Worm (Caenorhabditis elegans) whole organism, young adult: ENCODE results near the gene Y32B12C.1.
A peak's percentile ranks its signal among the peaks of the same experiment; 100 is the strongest.

Source experiments
- B0261.1 ChIP-seq: sonication (generic microtip); optimal IDR thresholded peaks from 2 replicates; lab custom pipeline; 2016; ENCODE audit warnings: mild to moderate bottlenecking, missing genetic modification characterization, moderate library complexity, missing compliant biosample characterization
- C17E4.6 ChIP-seq: fragments of 200-800 bp; sonication (Bioruptor generic); IDR thresholded peaks from 2 replicates; pipeline ENCODE4 v1.3.6; 2022; ENCODE audit warnings: missing genetic modification reagents, missing genetic modification characterization, missing compliant biosample characterization
- F33H1.4 ChIP-seq: fragments of 200-800 bp; sonication (Bioruptor generic); IDR thresholded peaks from 2 replicates; pipeline ENCODE4 v1.3.6; 2022; ENCODE audit warnings: missing genetic modification reagents, missing genetic modification characterization, missing compliant biosample characterization
- F49E8.2 ChIP-seq: sonication (generic microtip); optimal IDR thresholded peaks from 3 replicates; lab custom pipeline; 2017; ENCODE audit warnings: missing genetic modification characterization, mild to moderate bottlenecking, missing compliant biosample characterization, antibody characterized with exemption, moderate library complexity; ENCODE audit not compliant: insufficient read depth
- F55B11.4 ChIP-seq: sonication (generic microtip); optimal IDR thresholded peaks from 2 replicates; lab custom pipeline; 2016; ENCODE audit warnings: missing compliant biosample characterization, missing genetic modification characterization, borderline replicate concordance; ENCODE audit not compliant: insufficient read depth
- Y53G8AR.9 ChIP-seq: fragments of 200-800 bp; sonication (Bioruptor generic); conservative IDR thresholded peaks from 2 replicates; pipeline ENCODE4 v1.3.6; 2022; ENCODE audit warnings: missing genetic modification reagents, missing genetic modification characterization, missing compliant biosample characterization
- Y56A3A.18 ChIP-seq: fragments of 200-800 bp; sonication (Bioruptor generic); IDR thresholded peaks from 2 replicates; pipeline ENCODE4 v1.3.6; 2022; ENCODE audit warnings: missing genetic modification reagents, missing genetic modification characterization, missing compliant biosample characterization
- Y95B8A.8 ChIP-seq: fragments of 200-800 bp; sonication (Bioruptor generic); IDR thresholded peaks from 2 replicates; pipeline ENCODE4 v1.3.6; 2022; ENCODE audit warnings: missing genetic modification reagents, missing genetic modification characterization, missing compliant biosample characterization
- attf-3 ChIP-seq: fragments of 200-800 bp; sonication (Bioruptor generic); conservative IDR thresholded peaks from 2 replicates; pipeline ENCODE4 v1.3.6; 2022; ENCODE audit warnings: missing genetic modification reagents, missing genetic modification characterization, missing compliant biosample characterization
- attf-5 ChIP-seq: fragments of 200-800 bp; sonication (Bioruptor generic); optimal IDR thresholded peaks from 2 replicates; lab custom pipeline; 2018; ENCODE audit warnings: mild to moderate bottlenecking, missing genetic modification characterization, missing compliant biosample characterization
- attf-6 ChIP-seq: fragments of 200-800 bp; sonication (Bioruptor generic); IDR thresholded peaks from 2 replicates; pipeline ENCODE4 v1.3.6; 2022; ENCODE audit warnings: missing genetic modification reagents, missing genetic modification characterization, missing compliant biosample characterization
- cebp-2 ChIP-seq: fragments of 200-800 bp; sonication (Bioruptor generic); IDR thresholded peaks from 2 replicates; pipeline ENCODE4 v1.3.6; 2022; ENCODE audit warnings: missing genetic modification characterization, missing compliant biosample characterization
- ceh-91 ChIP-seq: fragments of 200-800 bp; sonication (Bioruptor generic); IDR thresholded peaks from 2 replicates; pipeline ENCODE4 v1.3.6; 2022; ENCODE audit warnings: missing genetic modification reagents, missing genetic modification characterization, missing compliant biosample characterization
- die-1 ChIP-seq: sonication (generic microtip); optimal IDR thresholded peaks from 2 replicates; lab custom pipeline; 2016; ENCODE audit warnings: missing genotype, mild to moderate bottlenecking, missing genetic modification characterization, missing compliant biosample characterization
- egl-18 ChIP-seq: fragments of 200-800 bp; sonication (Bioruptor generic); IDR thresholded peaks from 2 replicates; pipeline ENCODE4 v1.3.6; 2022; ENCODE audit warnings: missing genetic modification reagents, missing genetic modification characterization, missing compliant biosample characterization
- egrh-3 ChIP-seq: fragments of 200-800 bp; sonication (Bioruptor generic); IDR thresholded peaks from 2 replicates; pipeline ENCODE4 v1.3.6; 2022; ENCODE audit warnings: missing genetic modification reagents, missing genetic modification characterization, missing compliant biosample characterization
- him-1 ChIP-seq: sonication (generic microtip); optimal IDR thresholded peaks from 2 replicates; lab custom pipeline; 2016; ENCODE audit warnings: missing genotype, missing genetic modification reagents, missing genetic modification characterization, missing compliant biosample characterization
- hsf-1 ChIP-seq: fragments of 200-800 bp; sonication (Bioruptor generic); IDR thresholded peaks from 2 replicates; pipeline ENCODE4 v1.3.6; 2022; ENCODE audit warnings: missing genetic modification reagents, missing genetic modification characterization, missing compliant biosample characterization
- lag-1 ChIP-seq: fragments of 200-800 bp; sonication (Bioruptor generic); IDR thresholded peaks from 2 replicates; pipeline ENCODE4 v1.3.6; 2022; ENCODE audit warnings: missing genetic modification reagents, missing genetic modification characterization, missing compliant biosample characterization
- lin-26 ChIP-seq: fragments of 200-800 bp; sonication (Bioruptor generic); IDR thresholded peaks from 2 replicates; pipeline ENCODE4 v1.3.6; 2022; ENCODE audit warnings: missing genetic modification reagents, missing genetic modification characterization, missing compliant biosample characterization
- lin-40 ChIP-seq: sonication (generic microtip); optimal IDR thresholded peaks from 2 replicates; lab custom pipeline; 2016; ENCODE audit warnings: missing genetic modification characterization, mild to moderate bottlenecking, missing compliant biosample characterization, missing genotype, missing genetic modification reagents
- madf-10 ChIP-seq: sonication (generic microtip); optimal IDR thresholded peaks from 2 replicates; lab custom pipeline; 2016; ENCODE audit warnings: mild to moderate bottlenecking, missing genetic modification characterization, missing compliant biosample characterization
- madf-6 ChIP-seq: fragments of 200-800 bp; sonication (Bioruptor generic); IDR thresholded peaks from 2 replicates; pipeline ENCODE4 v1.3.6; 2022; ENCODE audit warnings: missing genetic modification reagents, missing genetic modification characterization, missing compliant biosample characterization
- madf-8 ChIP-seq: fragments of 200-800 bp; sonication (Bioruptor generic); conservative IDR thresholded peaks from 2 replicates; pipeline ENCODE4 v1.3.6; 2022; ENCODE audit warnings: missing genetic modification reagents, missing genetic modification characterization, missing compliant biosample characterization
- nfyb-1 ChIP-seq: fragments of 200-800 bp; sonication (Bioruptor generic); IDR thresholded peaks from 2 replicates; pipeline ENCODE4 v1.3.6; 2022; ENCODE audit warnings: missing genetic modification reagents, missing genetic modification characterization, missing compliant biosample characterization
- nhr-80 ChIP-seq: sonication (generic microtip); optimal IDR thresholded peaks from 2 replicates; lab custom pipeline; 2016; ENCODE audit warnings: missing genetic modification characterization, missing compliant biosample characterization
- nhr-90 ChIP-seq: sonication (generic microtip); optimal IDR thresholded peaks from 2 replicates; lab custom pipeline; 2016; ENCODE audit warnings: missing genotype, mild to moderate bottlenecking, missing genetic modification characterization, missing compliant biosample characterization
- pbrm-1 ChIP-seq: fragments of 200-800 bp; sonication (Bioruptor generic); IDR thresholded peaks from 2 replicates; pipeline ENCODE4 v1.3.6; 2022; ENCODE audit warnings: missing genetic modification reagents, missing genetic modification characterization, missing compliant biosample characterization
- rec-8 ChIP-seq, 2 experiments: sonication (generic microtip); optimal IDR thresholded peaks; 2 replicates each; lab custom pipeline; 2016; ENCODE audit warnings: mild to moderate bottlenecking in 2 of 2, missing genetic modification characterization in 2 of 2, missing genetic modification reagents in 2 of 2, missing genotype in 2 of 2, missing biosample characterization in 1 of 2, missing compliant biosample characterization in 1 of 2, moderate library complexity in 1 of 2
- rpc-1 ChIP-seq, 2 experiments: fragments of 150-350 bp in 1 of 2; sonication (generic microtip) in 1 of 2; optimal IDR thresholded peaks; 2 replicates each; lab custom pipeline; 2014 to 2018; ENCODE audit warnings: missing biosample characterization in 1 of 2, missing genetic modification characterization in 1 of 2, missing genetic modification reagents in 1 of 2, missing genotype in 1 of 2
- sdz-38 ChIP-seq: sonication (generic microtip); optimal IDR thresholded peaks from 2 replicates; lab custom pipeline; 2016; ENCODE audit warnings: missing genotype, missing genetic modification characterization, missing compliant biosample characterization
- snpc-1.3 ChIP-seq: sonication (generic microtip); optimal IDR thresholded peaks from 2 replicates; lab custom pipeline; 2017; ENCODE audit warnings: missing genetic modification characterization, mild to moderate bottlenecking, missing compliant biosample characterization, antibody characterized with exemption, moderate library complexity, missing genotype, missing genetic modification reagents; ENCODE audit not compliant: insufficient read depth
- snpc-4 ChIP-seq, 5 experiments: fragments of 150-350 bp in 1 of 5; sonication (generic microtip) in 4 of 5; optimal IDR thresholded peaks; 2 replicates each; lab custom pipeline; 2014 to 2018; ENCODE audit warnings: missing genetic modification characterization in 5 of 5, missing biosample characterization in 3 of 5, antibody characterized with exemption in 2 of 5, mild to moderate bottlenecking in 2 of 5, missing compliant biosample characterization in 2 of 5, missing genotype in 2 of 5, moderate library complexity in 2 of 5, missing genetic modification reagents in 1 of 5
- somi-1 ChIP-seq: fragments of 200-800 bp; sonication (Bioruptor generic); optimal IDR thresholded peaks from 2 replicates; lab custom pipeline; 2018; ENCODE audit warnings: mild to moderate bottlenecking, missing genetic modification characterization, missing compliant biosample characterization
- tbp1 ChIP-seq: fragments of 200-800 bp; sonication (Bioruptor generic); optimal IDR thresholded peaks from 2 replicates; lab custom pipeline; 2018; ENCODE audit warnings: mild to moderate bottlenecking, missing genetic modification characterization, missing compliant biosample characterization
- tlf-1 ChIP-seq: fragments of 200-800 bp; sonication (Bioruptor generic); optimal IDR thresholded peaks from 2 replicates; lab custom pipeline; 2018; ENCODE audit warnings: mild to moderate bottlenecking, missing genetic modification characterization, missing compliant biosample characterization
- zim-3 ChIP-seq: sonication (generic microtip); optimal IDR thresholded peaks from 2 replicates; lab custom pipeline; 2017; ENCODE audit warnings: mild to moderate bottlenecking, missing genetic modification characterization, moderate library complexity, missing compliant biosample characterization

The Y32B12C.1 gene

DNA sequence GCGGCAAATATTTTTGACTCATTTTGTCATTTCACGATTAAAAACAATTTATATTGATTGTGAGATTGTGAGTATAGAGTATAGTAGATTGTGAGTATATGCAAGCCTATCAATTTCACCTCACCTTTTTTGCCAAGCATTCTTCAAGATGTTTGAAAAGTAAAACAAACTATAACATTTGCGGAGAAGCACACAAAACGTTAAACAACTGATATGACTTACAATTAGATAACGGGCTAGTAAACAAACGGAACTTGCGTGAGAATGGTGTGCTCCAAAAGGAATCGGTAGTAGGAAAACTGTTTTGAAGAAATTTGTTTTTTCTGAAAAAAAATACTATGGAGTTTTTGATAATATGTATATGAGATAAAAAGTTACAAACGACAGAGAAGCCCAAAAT lies 3.7 kb downstream of the Y32B12C.1 start:
- TF ChIP-seq nhr-80 (tag; lab: Kevin White, UChicago) (peak; percentile 42), egl-18 (GFP tag; lab: Robert Waterston, UW) (no peak)

DNA sequence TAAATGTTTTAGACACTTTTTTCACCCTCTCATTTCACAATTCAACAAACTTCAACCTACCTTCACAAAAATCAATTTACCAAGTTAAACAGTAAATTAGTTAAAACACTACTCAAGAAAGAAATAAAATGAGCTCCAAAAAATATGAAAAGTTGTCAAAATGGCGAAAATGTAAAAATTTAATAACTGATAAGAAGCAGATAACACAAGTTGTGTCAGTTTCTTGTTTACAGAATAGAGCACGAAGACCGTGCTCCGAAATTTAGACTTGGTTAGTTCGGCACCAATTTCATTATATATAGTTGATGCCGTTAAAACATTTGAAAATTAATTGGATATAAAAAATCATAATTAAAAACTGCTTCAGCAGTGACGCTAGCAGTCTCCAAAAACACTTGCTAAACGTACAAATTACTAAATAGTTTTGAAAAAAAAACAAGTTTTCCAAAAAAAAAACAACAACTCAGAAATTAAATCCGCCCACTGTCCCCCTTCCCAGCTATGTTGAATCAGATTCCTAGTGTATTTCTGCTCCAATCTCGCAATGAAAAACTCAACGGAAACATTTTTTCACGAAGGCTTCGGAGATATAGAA lies 4.5 kb downstream of the Y32B12C.1 start, which contains the start of gene srw-54:
Gene srw-54, plus strand, starts transcription at position 545 of the 595 bp plus-strand sequence.
- TF ChIP-seq nhr-80 (tag; lab: Kevin White, UChicago) (peak; percentile 8), snpc-1.3 (no peak)
- TF ChIP-seq, all 124 proteins: peak for 1

DNA sequence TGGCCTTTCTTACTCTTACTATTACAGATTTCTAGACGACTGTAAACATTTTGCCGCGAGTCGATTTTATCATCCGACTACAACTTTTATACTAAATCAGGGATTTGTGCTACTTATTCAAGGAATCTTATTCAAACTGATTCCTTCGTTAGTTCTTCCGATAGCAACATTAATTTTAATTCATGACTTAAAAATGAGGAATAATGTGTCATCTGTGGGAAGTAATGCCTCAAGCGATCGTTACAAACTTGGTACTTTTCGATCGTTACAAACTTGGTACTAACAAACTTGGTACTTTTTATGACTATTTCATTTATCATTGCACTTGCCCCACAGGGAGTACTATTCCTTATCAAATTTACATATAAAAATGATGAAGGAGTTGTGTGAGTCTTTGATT lies 11.0 kb downstream of the Y32B12C.1 start, which contains the start of gene Y70C5A.4:
Gene Y70C5A.4, plus strand, starts transcription at position 301 of the 400 bp plus-strand sequence.
- TF ChIP-seq lin-40 (no peak), rec-8 (tag; optimal IDR thresholded peaks at IDR 0.05; lab: Kevin White, UChicago) (no peak), nhr-90 (tag; lab: Kevin White, UChicago) (no peak), him-1 (tag; lab: Kevin White, UChicago) (no peak), egrh-3 (GFP tag; lab: Robert Waterston, UW) (no peak), lag-1 (GFP tag; lab: Robert Waterston, UW) (no peak), pbrm-1 (GFP tag; lab: Robert Waterston, UW) (no peak)

DNA sequence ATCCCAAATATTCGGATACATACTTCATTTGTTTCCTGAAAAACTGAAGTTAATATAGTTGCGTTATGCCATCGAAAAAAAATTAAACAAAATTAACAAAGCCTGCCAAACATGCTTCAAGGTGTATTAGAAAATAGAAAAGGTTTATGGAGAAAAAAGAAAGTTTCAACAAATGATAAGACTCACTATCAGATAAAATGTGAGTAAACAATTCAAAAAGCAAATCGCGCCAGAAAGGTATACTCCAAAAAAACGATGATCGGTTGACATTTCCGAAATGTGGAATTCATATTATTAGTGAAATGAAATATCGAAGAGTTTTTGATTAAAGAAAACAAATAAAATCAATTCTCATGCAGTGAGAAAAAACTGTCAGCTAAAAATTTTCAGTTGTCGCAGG lies 14.5 kb downstream of the Y32B12C.1 start, which contains the start of gene Y70C5A.3:
Gene Y70C5A.3, minus strand, starts transcription at position 50 of the 400 bp plus-strand sequence.
- TF ChIP-seq madf-10 (tag; lab: Kevin White, UChicago) (no peak), nfyb-1 (GFP tag; lab: Robert Waterston, UW) (no peak), zim-3 (tag; lab: Kevin White, UChicago) (no peak), somi-1 (GFP tag; lab: Kevin White, UChicago) (no peak), nhr-80 (tag; lab: Kevin White, UChicago) (peak; percentile 22), hsf-1 (GFP tag; lab: Robert Waterston, UW) (no peak), B0261.1 (tag; lab: Kevin White, UChicago) (no peak)
- TF ChIP-seq, all 124 proteins: peak for 1

DNA sequence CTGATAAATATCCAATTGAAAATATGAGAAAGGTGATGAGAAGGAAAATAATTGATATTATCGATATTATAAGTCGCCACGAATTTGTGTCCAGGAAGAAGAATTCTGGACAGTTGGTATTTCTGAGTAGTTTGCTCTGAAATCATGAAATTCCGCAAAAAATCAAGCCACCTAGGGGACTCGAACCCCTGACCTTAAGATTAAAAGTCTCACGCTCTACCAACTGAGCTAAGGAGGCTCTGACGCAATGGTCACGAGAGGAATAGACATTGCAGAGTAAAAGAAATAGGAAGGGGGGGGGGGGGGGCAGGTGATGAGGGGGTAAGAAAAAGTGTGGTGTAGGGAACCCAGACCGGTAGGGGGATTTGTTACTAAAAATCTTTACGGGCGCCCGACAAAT lies 15.5 kb downstream of the Y32B12C.1 start:
- TF ChIP-seq attf-6 (GFP tag; lab: Robert Waterston, UW), result peak; percentile 79
- TF ChIP-seq F55B11.4 (tag; lab: Kevin White, UChicago), result no peak
- peak; percentile 82 for TF ChIP-seq B0261.1 (tag; lab: Kevin White, UChicago)
- no peak for TF ChIP-seq lin-40
- TF ChIP-seq madf-8, result no peak
- peak; percentile 61 for TF ChIP-seq rpc-1 (optimal IDR thresholded peaks at IDR 0.05; lab: Kevin White, UChicago)
- peak; percentile 76 for TF ChIP-seq rpc-1 (tag; optimal IDR thresholded peaks at IDR 0.05; lab: Kevin White, UChicago)
- TF ChIP-seq C17E4.6 (GFP tag; lab: Robert Waterston, UW), result no peak
- no peak for TF ChIP-seq Y53G8AR.9 (GFP tag; lab: Robert Waterston, UW)
- TF ChIP-seq lin-26 (GFP tag; lab: Robert Waterston, UW), result peak; percentile 69; the same call in 1 of the 2 replicates
- TF ChIP-seq die-1 (tag; lab: Kevin White, UChicago), result peak; percentile 33
- no peak for TF ChIP-seq zim-3 (tag; lab: Kevin White, UChicago)
- no peak for TF ChIP-seq attf-3
- TF ChIP-seq snpc-4 (GFP tag; optimal IDR thresholded peaks at IDR 0.05; lab: Kevin White, UChicago), result no peak
- peak in 2 of 4 experiments; percentile 1 to 58 for TF ChIP-seq snpc-4 (tag; optimal IDR thresholded peaks at IDR 0.05; lab: Kevin White, UChicago)
- no peak for TF ChIP-seq ceh-91 (GFP tag; lab: Robert Waterston, UW)
- TF ChIP-seq sdz-38, result no peak
- TF ChIP-seq Y95B8A.8 (GFP tag; lab: Robert Waterston, UW), result no peak
- TF ChIP-seq F49E8.2 (tag; lab: Kevin White, UChicago), result no peak
- 0 out of 2 replicates have a peak, but pooled peaks have one; percentile 28 for TF ChIP-seq cebp-2
- no peak for TF ChIP-seq F33H1.4 (GFP tag; lab: Robert Waterston, UW)
- TF ChIP-seq attf-5 (GFP tag; lab: Kevin White, UChicago), result peak; percentile 29
- TF ChIP-seq rec-8 (tag; optimal IDR thresholded peaks at IDR 0.05; lab: Kevin White, UChicago), result no peak
- TF ChIP-seq madf-6 (GFP tag; lab: Robert Waterston, UW), result no peak
- no peak for TF ChIP-seq Y56A3A.18
- peak; percentile 93 for TF ChIP-seq tbp1
- no peak for TF ChIP-seq somi-1 (GFP tag; lab: Kevin White, UChicago)
- TF ChIP-seq tlf-1, result no peak
